Worm (Caenorhabditis elegans) whole organism, L4 larva: Measurements from ENCODE around the gene F23F12.12.

Source experiments
- D1046.2 ChIP-seq: fragments of 200-800 bp; sonication (Bioruptor generic); IDR thresholded peaks from 2 replicates; pipeline ENCODE4 v1.3.6; 2022; ENCODE audit warnings: missing genetic modification characterization, missing compliant biosample characterization
- F26F4.8 ChIP-seq: fragments of 200-800 bp; sonication (Bioruptor generic); conservative IDR thresholded peaks from 2 replicates; pipeline ENCODE4 v1.3.6; 2022; ENCODE audit warnings: missing genetic modification characterization, missing compliant biosample characterization
- T26A8.4 ChIP-seq: fragments of 200-800 bp; sonication (Bioruptor generic); IDR thresholded peaks from 2 replicates; pipeline ENCODE4 v1.3.6; 2022; ENCODE audit warnings: missing genetic modification characterization, missing compliant biosample characterization
- Y75B8A.6 ChIP-seq: fragments of 200-800 bp; sonication (Bioruptor generic); IDR thresholded peaks from 2 replicates; pipeline ENCODE4 v1.3.6; 2022; ENCODE audit warnings: missing genetic modification reagents, missing genetic modification characterization, missing compliant biosample characterization
- ZK337.2 ChIP-seq: fragments of 200-800 bp; sonication (Bioruptor generic); IDR thresholded peaks from 2 replicates; pipeline ENCODE4 v1.3.6; 2022; ENCODE audit warnings: missing genetic modification reagents, missing genetic modification characterization, missing compliant biosample characterization
- aha-1 ChIP-seq: fragments of 150-350 bp; peaks from one replicate; lab custom pipeline; 2014; ENCODE audit warnings: missing biosample characterization, missing genetic modification characterization
- arid-1 ChIP-seq: fragments of 200-800 bp; sonication (Bioruptor generic); conservative IDR thresholded peaks from 2 replicates; pipeline ENCODE4 v1.3.6; 2022; ENCODE audit warnings: missing genetic modification reagents, missing genetic modification characterization, missing compliant biosample characterization
- ceh-62 ChIP-seq: sonication (generic microtip); optimal IDR thresholded peaks from 2 replicates; lab custom pipeline; 2017; ENCODE audit warnings: missing biosample characterization, missing genetic modification characterization
- daf-12 ChIP-seq: fragments of 150-350 bp; optimal IDR thresholded peaks from 2 replicates; lab custom pipeline; 2014; ENCODE audit warnings: missing biosample characterization, missing genetic modification reagents, missing genetic modification characterization
- daf-19 ChIP-seq: fragments of 200-800 bp; sonication (Bioruptor generic); conservative IDR thresholded peaks from 2 replicates; pipeline ENCODE4 v1.3.6; 2022; ENCODE audit warnings: missing genetic modification characterization, missing compliant biosample characterization
- dmd-6 ChIP-seq: fragments of 200-800 bp; sonication (Bioruptor generic); IDR thresholded peaks from 2 replicates; pipeline ENCODE4 v1.3.6; 2022; ENCODE audit warnings: missing genetic modification reagents, missing genetic modification characterization, missing compliant biosample characterization
- dmd-8 ChIP-seq: fragments of 200-800 bp; sonication (Bioruptor generic); IDR thresholded peaks from 2 replicates; pipeline ENCODE4 v1.3.6; 2022; ENCODE audit warnings: missing genetic modification characterization, missing compliant biosample characterization
- dpl-1 ChIP-seq: fragments of 150-350 bp; optimal IDR thresholded peaks from 2 replicates; lab custom pipeline; 2014; ENCODE audit warnings: missing biosample characterization, missing genetic modification reagents, missing genetic modification characterization
- dve-1 ChIP-seq: sonication (generic microtip); optimal IDR thresholded peaks from 2 replicates; lab custom pipeline; 2017; ENCODE audit warnings: antibody characterized with exemption, mild to moderate bottlenecking, missing genetic modification characterization, missing compliant biosample characterization; ENCODE audit not compliant: insufficient read depth
- hlh-11 ChIP-seq: fragments of 200-800 bp; sonication (Bioruptor generic); optimal IDR thresholded peaks from 2 replicates; lab custom pipeline; 2018; ENCODE audit warnings: mild to moderate bottlenecking, missing genetic modification characterization, missing compliant biosample characterization
- hlh-30 ChIP-seq: sonication (generic microtip); optimal IDR thresholded peaks from 2 replicates; lab custom pipeline; 2017; ENCODE audit warnings: antibody characterized with exemption, mild to moderate bottlenecking, missing genetic modification characterization, missing compliant biosample characterization; ENCODE audit not compliant: insufficient read depth
- jun-1 ChIP-seq: fragments of 150-350 bp; optimal IDR thresholded peaks from 2 replicates; lab custom pipeline; 2014; ENCODE audit warnings: missing biosample characterization, missing genetic modification reagents, missing genetic modification characterization
- lim-7 ChIP-seq: fragments of 200-800 bp; sonication (Bioruptor generic); IDR thresholded peaks from 2 replicates; pipeline ENCODE4 v1.3.6; 2022; ENCODE audit warnings: missing genetic modification characterization, missing compliant biosample characterization
- lin-1 ChIP-seq: fragments of 200-800 bp; sonication (Bioruptor generic); IDR thresholded peaks from 2 replicates; pipeline ENCODE4 v1.3.6; 2022; ENCODE audit warnings: missing genetic modification reagents, missing genetic modification characterization, missing compliant biosample characterization
- lin-13 ChIP-seq: fragments of 150-350 bp; optimal IDR thresholded peaks from 2 replicates; lab custom pipeline; 2014; ENCODE audit warnings: missing biosample characterization, missing genetic modification reagents, missing genetic modification characterization
- mdt-29 ChIP-seq: fragments of 200-800 bp; sonication (Bioruptor generic); IDR thresholded peaks from 2 replicates; pipeline ENCODE4 v1.3.6; 2022; ENCODE audit warnings: missing genetic modification reagents, missing genetic modification characterization, missing compliant biosample characterization
- mep-1 ChIP-seq: fragments of 150-350 bp; sonication (generic microtip); optimal IDR thresholded peaks from 3 replicates; lab custom pipeline; 2014; ENCODE audit warnings: missing biosample characterization, missing genetic modification characterization
- nhr-237 ChIP-seq: sonication (generic microtip); optimal IDR thresholded peaks from 2 replicates; lab custom pipeline; 2017; ENCODE audit warnings: missing biosample characterization, missing genetic modification characterization
- nhr-28 ChIP-seq: fragments of 150-350 bp; optimal IDR thresholded peaks from 2 replicates; lab custom pipeline; 2014; ENCODE audit warnings: missing biosample characterization, missing genetic modification characterization
- nhr-42 ChIP-seq: fragments of 200-800 bp; sonication (Bioruptor generic); IDR thresholded peaks from 2 replicates; pipeline ENCODE4 v1.3.6; 2022; ENCODE audit warnings: missing genetic modification characterization, missing compliant biosample characterization
- nhr-76 ChIP-seq: fragments of 150-350 bp; optimal IDR thresholded peaks from 2 replicates; lab custom pipeline; 2014; ENCODE audit warnings: missing biosample characterization, missing genetic modification characterization
- nhr-77 ChIP-seq: fragments of 150-350 bp; optimal IDR thresholded peaks from 2 replicates; lab custom pipeline; 2014; ENCODE audit warnings: missing biosample characterization, missing genetic modification characterization
- pqm-1 ChIP-seq: sonication (generic microtip); optimal IDR thresholded peaks from 2 replicates; lab custom pipeline; 2017; ENCODE audit warnings: missing biosample characterization, missing genetic modification characterization
- sdz-12 ChIP-seq: fragments of 200-800 bp; sonication (Bioruptor generic); optimal IDR thresholded peaks from 2 replicates; lab custom pipeline; 2018; ENCODE audit warnings: mild to moderate bottlenecking, missing genetic modification characterization, missing compliant biosample characterization
- snpc-4 ChIP-seq: fragments of 150-350 bp; optimal IDR thresholded peaks from 2 replicates; lab custom pipeline; 2014; ENCODE audit warnings: missing biosample characterization, missing genetic modification characterization
- spr-3 ChIP-seq: fragments of 200-800 bp; sonication (Bioruptor generic); optimal IDR thresholded peaks from 2 replicates; lab custom pipeline; 2018; ENCODE audit warnings: mild to moderate bottlenecking, missing genetic modification characterization, missing compliant biosample characterization
- unc-62 ChIP-seq, 3 experiments: fragments of 150-350 bp in 1 of 3; sonication (generic microtip); optimal IDR thresholded peaks in 2 of 3; peaks in 1 of 3; 1 replicate in 1 of 3; 2 replicates in 2 of 3; lab custom pipeline; 2014 to 2017; ENCODE audit warnings: missing biosample characterization in 3 of 3, missing genetic modification characterization in 3 of 3, missing genetic modification reagents in 3 of 3, missing genotype in 1 of 3

Gene F23F12.12

ce11 chrIII:6490989-6491388, 16.9 kb upstream of the F23F12.12 start:
- peak in 1 of 2 experiments; percentile 90 for TF ChIP-seq unc-62 (GFP tag; optimal IDR thresholded peaks at IDR 0.05 in 1 of 2; lab: Kevin White, UChicago)
- no peak for TF ChIP-seq unc-62 (tag; optimal IDR thresholded peaks at IDR 0.05; lab: Kevin White, UChicago)
- TF ChIP-seq sdz-12: no peak
- TF ChIP-seq, all 104 proteins: peak for 1

- TF ChIP-seq daf-12 (no peak), dpl-1 (GFP tag; lab: Kevin White, UChicago) (no peak), F26F4.8 (GFP tag; lab: Robert Waterston, UW) (no peak), ZK337.2 (GFP tag; lab: Robert Waterston, UW) (no peak), daf-19 (GFP tag; lab: Robert Waterston, UW) (no peak), arid-1 (no peak), mdt-29 (no peak), lin-1 (GFP tag; lab: Robert Waterston, UW) (no peak), nhr-237 (tag; lab: Kevin White, UChicago) (no peak), spr-3 (GFP tag; lab: Kevin White, UChicago) (no peak), ceh-62 (tag; lab: Kevin White, UChicago) (no peak)
Observed at ce11 chrIII:6492807-6493206, 15.1 kb upstream of the F23F12.12 start, which contains the start of gene srb-11. TSS of gene srb-11 (minus strand) at chrIII:6492907.

- TF ChIP-seq hlh-30: peak; percentile 52
- TF ChIP-seq nhr-28 (tag; lab: Kevin White, UChicago): peak; percentile 37
- TF ChIP-seq dve-1 (tag; lab: Kevin White, UChicago): peak; percentile 58
- TF ChIP-seq dmd-6: peak; percentile 53; the same call in 1 of the 2 replicates
- peak; percentile 41 for TF ChIP-seq hlh-11 (tag; lab: Kevin White, UChicago)
- TF ChIP-seq pqm-1 (tag; lab: Kevin White, UChicago): peak; percentile 73
- TF ChIP-seq T26A8.4: no peak
- no peak for TF ChIP-seq mep-1 (tag; lab: Kevin White, UChicago)
- TF ChIP-seq arid-1: no peak
Observed at ce11 chrIII:6495191-6495723, 12.7 kb upstream of the F23F12.12 start, which contains the start of gene F23F12.13. TSS of gene F23F12.13 (plus strand) at chrIII:6495673.

- no peak for TF ChIP-seq mep-1 (tag; lab: Kevin White, UChicago)
- TF ChIP-seq jun-1 (tag; lab: Kevin White, UChicago): no peak
- TF ChIP-seq nhr-28 (tag; lab: Kevin White, UChicago): no peak
- TF ChIP-seq nhr-77: no peak
- TF ChIP-seq aha-1 (tag; lab: Kevin White, UChicago): no peak
- no peak for TF ChIP-seq dmd-8 (GFP tag; lab: Robert Waterston, UW)
Observed at ce11 chrIII:6498176-6498575, 9.8 kb upstream of the F23F12.12 start, which contains the start of gene sdz-15. TSS of gene sdz-15 (plus strand) at chrIII:6498476.

ce11 chrIII:6499102-6499501, 8.8 kb upstream of the F23F12.12 start:
- TF ChIP-seq nhr-76 (no peak), nhr-42 (no peak), unc-62 (GFP tag; optimal IDR thresholded peaks at IDR 0.05 in 1 of 2; lab: Kevin White, UChicago) (peak in 1 of 2 experiments; percentile 92), unc-62 (tag; optimal IDR thresholded peaks at IDR 0.05; lab: Kevin White, UChicago) (no peak), D1046.2 (GFP tag; lab: Robert Waterston, UW) (no peak), Y75B8A.6 (GFP tag; lab: Robert Waterston, UW) (no peak)

ce11 chrIII:6500032-6500564, 7.8 kb upstream of the F23F12.12 start, which contains the start of gene F23F12.3:
TSS of gene F23F12.3 (plus strand) at chrIII:6500514.
- no peak for TF ChIP-seq lim-7 (GFP tag; lab: Robert Waterston, UW)
- peak; percentile 29 for TF ChIP-seq pqm-1 (tag; lab: Kevin White, UChicago)
- TF ChIP-seq snpc-4 (tag; lab: Kevin White, UChicago): no peak
- no peak for TF ChIP-seq lin-13 (GFP tag; lab: Kevin White, UChicago)
- peak; percentile 21; the same call in 1 of the 2 replicates for TF ChIP-seq dmd-6
- peak; percentile 74 for TF ChIP-seq aha-1 (tag; lab: Kevin White, UChicago)
